Fruit fly (Drosophila melanogaster): ENCODE measurements around the gene cbt.
"Not testable (repeated sequence)": the region's sequence is repeated elsewhere in the genome, so short reads cannot be mapped to it uniquely, and the experiment has no call there.

Gene cbt

dm6 chr2L:455738-456137 is 23.8 kb downstream of the cbt start:
- TF ChIP-seq psq (optimal IDR thresholded peaks at IDR 0.05) (no peak), Dll (optimal IDR thresholded peaks at IDR 0.05) (no peak), EcR (GFP tag; optimal IDR thresholded peaks at IDR 0.05) (no peak), CG8478 (optimal IDR thresholded peaks at IDR 0.05) (no peak), pan (optimal IDR thresholded peaks at IDR 0.05) (no peak), usp (GFP tag; optimal IDR thresholded peaks at IDR 0.05) (no peak)

dm6 chr2L:455274-455673 is 24.2 kb downstream of the cbt start, which contains the start of gene CG4133:
TSS of gene CG4133 (plus strand) at chr2L:455531.
- not testable (repeated sequence) for TF ChIP-seq CG8478 (optimal IDR thresholded peaks at IDR 0.05); pan (optimal IDR thresholded peaks at IDR 0.05); EcR (GFP tag; optimal IDR thresholded peaks at IDR 0.05)

- TF ChIP-seq Dll (optimal IDR thresholded peaks at IDR 0.05) (no peak), usp (GFP tag; optimal IDR thresholded peaks at IDR 0.05) (no peak), psq (optimal IDR thresholded peaks at IDR 0.05) (no peak), CG8478 (optimal IDR thresholded peaks at IDR 0.05) (no peak), EcR (GFP tag; optimal IDR thresholded peaks at IDR 0.05) (no peak), pan (optimal IDR thresholded peaks at IDR 0.05) (no peak)
Measured at dm6 chr2L:452872-453271, 26.6 kb downstream of the cbt start, which contains the start of the genes crq and shv. TSS of gene crq (minus strand) at chr2L:453024. TSS of gene shv (plus strand) at chr2L:453108.

- TF ChIP-seq psq (optimal IDR thresholded peaks at IDR 0.05) (no peak), pan (optimal IDR thresholded peaks at IDR 0.05) (no peak), EcR (GFP tag; optimal IDR thresholded peaks at IDR 0.05) (no peak), usp (GFP tag; optimal IDR thresholded peaks at IDR 0.05) (no peak), CG8478 (optimal IDR thresholded peaks at IDR 0.05) (no peak), Dll (optimal IDR thresholded peaks at IDR 0.05) (no peak)
Measured at dm6 chr2L:451705-452472, 27.6 kb downstream of the cbt start.

dm6 chr2L:447124-447523 is 32.4 kb downstream of the cbt start:
- TF ChIP-seq Dll (optimal IDR thresholded peaks at IDR 0.05) (no peak), psq (optimal IDR thresholded peaks at IDR 0.05) (no peak), pan (optimal IDR thresholded peaks at IDR 0.05) (no peak), usp (GFP tag; optimal IDR thresholded peaks at IDR 0.05) (no peak), CG8478 (optimal IDR thresholded peaks at IDR 0.05) (no peak), EcR (GFP tag; optimal IDR thresholded peaks at IDR 0.05) (no peak)

- no peak for TF ChIP-seq usp (GFP tag; optimal IDR thresholded peaks at IDR 0.05)
- TF ChIP-seq Dll (optimal IDR thresholded peaks at IDR 0.05): no peak
- no peak for TF ChIP-seq psq (optimal IDR thresholded peaks at IDR 0.05)
- no peak for TF ChIP-seq pan (optimal IDR thresholded peaks at IDR 0.05)
- no peak for TF ChIP-seq CG8478 (optimal IDR thresholded peaks at IDR 0.05)
- no peak for TF ChIP-seq EcR (GFP tag; optimal IDR thresholded peaks at IDR 0.05)
Measured at dm6 chr2L:441927-442691, 37.4 kb downstream of the cbt start.

- TF ChIP-seq psq (optimal IDR thresholded peaks at IDR 0.05) (no peak), Dll (optimal IDR thresholded peaks at IDR 0.05) (peak; percentile 29)
Measured at dm6 chr2L:441455-441730, 38.1 kb downstream of the cbt start.

- TF ChIP-seq psq (optimal IDR thresholded peaks at IDR 0.05): no peak
- TF ChIP-seq usp (GFP tag; optimal IDR thresholded peaks at IDR 0.05): no peak
- TF ChIP-seq pan (optimal IDR thresholded peaks at IDR 0.05): peak; percentile 81
- no peak for TF ChIP-seq EcR (GFP tag; optimal IDR thresholded peaks at IDR 0.05)
- TF ChIP-seq Dll (optimal IDR thresholded peaks at IDR 0.05): no peak
- no peak for TF ChIP-seq CG8478 (optimal IDR thresholded peaks at IDR 0.05)
Measured at dm6 chr2L:440638-441454, 38.6 kb downstream of the cbt start.

- no peak for TF ChIP-seq EcR (GFP tag; optimal IDR thresholded peaks at IDR 0.05)
- TF ChIP-seq Dll (optimal IDR thresholded peaks at IDR 0.05): no peak
- TF ChIP-seq CG8478 (optimal IDR thresholded peaks at IDR 0.05): no peak
- no peak for TF ChIP-seq usp (GFP tag; optimal IDR thresholded peaks at IDR 0.05)
- TF ChIP-seq psq (optimal IDR thresholded peaks at IDR 0.05): no peak
- no peak for TF ChIP-seq pan (optimal IDR thresholded peaks at IDR 0.05)
Measured at dm6 chr2L:439339-439738, 40.1 kb downstream of the cbt start.

- TF ChIP-seq pan (optimal IDR thresholded peaks at IDR 0.05) (no peak), usp (GFP tag; optimal IDR thresholded peaks at IDR 0.05) (no peak), EcR (GFP tag; optimal IDR thresholded peaks at IDR 0.05) (no peak), CG8478 (optimal IDR thresholded peaks at IDR 0.05) (no peak), Dll (optimal IDR thresholded peaks at IDR 0.05) (no peak), psq (optimal IDR thresholded peaks at IDR 0.05) (no peak)
Measured at dm6 chr2L:437498-437897, 42.0 kb downstream of the cbt start.

dm6 chr2L:435311-435806 is 44.1 kb downstream of the cbt start:
- TF ChIP-seq Dll (optimal IDR thresholded peaks at IDR 0.05) (no peak), psq (optimal IDR thresholded peaks at IDR 0.05) (no peak), pan (optimal IDR thresholded peaks at IDR 0.05) (no peak), CG8478 (optimal IDR thresholded peaks at IDR 0.05) (no peak), usp (GFP tag; optimal IDR thresholded peaks at IDR 0.05) (no peak), EcR (GFP tag; optimal IDR thresholded peaks at IDR 0.05) (no peak)
